Worm (Caenorhabditis elegans) whole organism, L4 larva: ENCODE data around the gene srd-21.
"Not testable (repeated sequence)": the region's sequence is repeated elsewhere in the genome, so short reads cannot be mapped to it uniquely, and the experiment has no call there.

Experiments
- F37D6.2 ChIP-seq: sonication (generic microtip); optimal IDR thresholded peaks from 2 replicates; lab custom pipeline; 2016; ENCODE audit warnings: mild to moderate bottlenecking, missing genetic modification characterization, missing compliant biosample characterization
- ceh-44 ChIP-seq: fragments of 200-800 bp; sonication (Bioruptor generic); IDR thresholded peaks from 2 replicates; pipeline ENCODE4 v1.3.6; 2022; ENCODE audit warnings: missing genetic modification reagents, missing genetic modification characterization, missing compliant biosample characterization
- ceh-62 ChIP-seq: sonication (generic microtip); optimal IDR thresholded peaks from 2 replicates; lab custom pipeline; 2017; ENCODE audit warnings: missing biosample characterization, missing genetic modification characterization
- egl-27 ChIP-seq: sonication (generic microtip); optimal IDR thresholded peaks from 3 replicates; lab custom pipeline; 2017; ENCODE audit warnings: missing biosample characterization, missing genetic modification reagents, missing genetic modification characterization
- fkh-10 ChIP-seq: fragments of 150-350 bp; optimal IDR thresholded peaks from 2 replicates; lab custom pipeline; 2014; ENCODE audit warnings: missing biosample characterization, missing genetic modification reagents, missing genetic modification characterization
- lsy-2 ChIP-seq, 2 experiments: fragments of 150-350 bp in 1 of 2; sonication (generic microtip) in 1 of 2; optimal IDR thresholded peaks; 2 replicates each; lab custom pipeline; 2014 to 2017; ENCODE audit warnings: missing biosample characterization in 2 of 2, missing genetic modification characterization in 2 of 2
- madf-9 ChIP-seq: fragments of 200-800 bp; sonication (Bioruptor generic); conservative IDR thresholded peaks from 2 replicates; pipeline ENCODE4 v1.3.6; 2022; ENCODE audit warnings: missing genetic modification reagents, missing genetic modification characterization, missing compliant biosample characterization
- mxl-2 ChIP-seq: fragments of 200-800 bp; sonication (Bioruptor generic); conservative IDR thresholded peaks from 2 replicates; pipeline ENCODE4 v1.3.6; 2022; ENCODE audit warnings: missing genetic modification reagents, missing genetic modification characterization, missing compliant biosample characterization
- snpc-1.2 ChIP-seq: fragments of 200-800 bp; sonication (Bioruptor generic); IDR thresholded peaks from 2 replicates; pipeline ENCODE4 v1.3.6; 2022; ENCODE audit warnings: missing genetic modification reagents, missing genetic modification characterization, missing compliant biosample characterization
- snpc-4 ChIP-seq: fragments of 150-350 bp; optimal IDR thresholded peaks from 2 replicates; lab custom pipeline; 2014; ENCODE audit warnings: missing biosample characterization, missing genetic modification characterization
- tag-97 ChIP-seq: fragments of 200-800 bp; sonication (Bioruptor generic); IDR thresholded peaks from 2 replicates; pipeline ENCODE4 v1.3.6; 2022; ENCODE audit warnings: missing genetic modification characterization, missing compliant biosample characterization
- unc-130 ChIP-seq: sonication (generic microtip); optimal IDR thresholded peaks from 2 replicates; lab custom pipeline; 2016; ENCODE audit warnings: missing genetic modification reagents, missing genetic modification characterization, missing compliant biosample characterization
- zfp-3 ChIP-seq: fragments of 200-800 bp; sonication (Bioruptor generic); conservative IDR thresholded peaks from 2 replicates; pipeline ENCODE4 v1.3.6; 2022; ENCODE audit warnings: missing genetic modification reagents, missing genetic modification characterization, missing compliant biosample characterization

DNA sequence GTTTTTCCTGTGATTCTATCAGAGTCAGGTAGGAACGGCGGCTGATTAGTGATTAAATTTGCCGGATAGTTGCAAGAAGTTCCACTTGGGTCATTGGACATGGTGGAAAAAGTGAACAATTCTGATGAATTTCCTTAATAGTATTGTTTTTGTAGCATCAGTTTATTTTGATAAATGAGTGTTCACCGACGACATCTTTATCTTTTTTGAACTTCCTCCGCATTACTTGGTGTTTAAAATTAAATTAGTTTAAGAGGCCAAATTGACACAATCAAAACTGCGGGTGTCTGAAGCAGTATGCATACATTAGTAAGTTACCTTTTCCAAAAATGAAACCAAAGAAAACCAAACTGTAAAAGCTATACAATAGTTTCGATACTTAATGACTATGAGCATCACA, 19.5 kb downstream of the srd-21 start, which contains the start of gene W06G6.11:
- TF ChIP-seq egl-27; lsy-2 (tag; optimal IDR thresholded peaks at IDR 0.05; lab: Kevin White, UChicago); madf-9 (GFP tag; lab: Robert Waterston, UW); snpc-1.2 (GFP tag; lab: Robert Waterston, UW); F37D6.2 (tag; lab: Kevin White, UChicago); zfp-3; ceh-44 (GFP tag; lab: Robert Waterston, UW); mxl-2; ceh-62; fkh-10 (GFP tag; lab: Kevin White, UChicago); unc-130; tag-97; snpc-4 (tag; lab: Kevin White, UChicago): not testable (repeated sequence)
